Fruit fly (Drosophila melanogaster): ENCODE results near the gene CG13950.

Gene CG13950

dm6 chr2L:856690-857488, 3.1 kb upstream of the CG13950 start (continued):
- TF ChIP-seq chif (GFP tag; optimal IDR thresholded peaks at IDR 0.05): peak; percentile 53 to 79
- TF ChIP-seq CG13775 (GFP tag; optimal IDR thresholded peaks at IDR 0.05): peak; percentile 51
- peak; percentile 50 for TF ChIP-seq CG6683 (GFP tag; optimal IDR thresholded peaks at IDR 0.05)
- TF ChIP-seq gem (tag; optimal IDR thresholded peaks at IDR 0.05): peak; percentile 83
- TF ChIP-seq CG4282 (GFP tag; optimal IDR thresholded peaks at IDR 0.05): no peak
- peak; percentile 66; the same call in 2 of the 3 replicates for TF ChIP-seq sr (GFP tag; IDR thresholded peaks at IDR 0.05)
- no peak for TF ChIP-seq hkb (optimal IDR thresholded peaks at IDR 0.05)
- peak; percentile 90 for TF ChIP-seq hkb (GFP tag; IDR thresholded peaks at IDR 0.05)
- TF ChIP-seq PHDP (tag; optimal IDR thresholded peaks at IDR 0.05): peak; percentile 53
- peak; percentile 53 to 57 for TF ChIP-seq Pdp1 (GFP tag; optimal IDR thresholded peaks at IDR 0.05)
- no peak for TF ChIP-seq CG10431 (GFP tag; optimal IDR thresholded peaks at IDR 0.05)
- no peak for TF ChIP-seq lov (optimal IDR thresholded peaks at IDR 0.05)
- peak; percentile 81 for TF ChIP-seq lov (GFP tag; IDR thresholded peaks at IDR 0.05)
- TF ChIP-seq CG12071 (GFP tag; optimal IDR thresholded peaks at IDR 0.05): peak; percentile 72
- TF ChIP-seq Side (GFP tag; optimal IDR thresholded peaks at IDR 0.05): peak; percentile 64
- TF ChIP-seq wor (GFP tag; IDR thresholded peaks at IDR 0.05): peak; percentile 83
- peak; percentile 87 for TF ChIP-seq lmd (GFP tag; IDR thresholded peaks at IDR 0.05)
- peak; percentile 57; the same call in 1 of the 2 replicates for TF ChIP-seq CG4404 (GFP tag; IDR thresholded peaks at IDR 0.05)
- TF ChIP-seq CG13894 (tag; optimal IDR thresholded peaks at IDR 0.05): no peak
- TF ChIP-seq HLH4C (GFP tag; IDR thresholded peaks at IDR 0.05; ENCODE audit: partially characterized antibody): no peak
- TF ChIP-seq CG1647 (GFP tag; optimal IDR thresholded peaks at IDR 0.05): peak; percentile 45
- peak; percentile 48 for TF ChIP-seq CG34376 (GFP tag; optimal IDR thresholded peaks at IDR 0.05)
- TF ChIP-seq CG2875 (GFP tag; optimal IDR thresholded peaks at IDR 0.05): peak; percentile 83
- no peak for TF ChIP-seq Dll (GFP tag; IDR thresholded peaks at IDR 0.05; ENCODE audit: partially characterized antibody)
- TF ChIP-seq vvl (GFP tag; IDR thresholded peaks at IDR 0.05): peak; percentile 93
- peak; percentile 34 for TF ChIP-seq CG3065 (GFP tag; optimal IDR thresholded peaks at IDR 0.05)
- peak; percentile 74 for TF ChIP-seq H2.0 (GFP tag; IDR thresholded peaks at IDR 0.05)
- TF ChIP-seq CG34422 (GFP tag; IDR thresholded peaks at IDR 0.05): peak; percentile 83
- peak; percentile 83; the same call in 2 of the 3 replicates for TF ChIP-seq CG3726 (GFP tag; IDR thresholded peaks at IDR 0.05)
- TF ChIP-seq insv (GFP tag; optimal IDR thresholded peaks at IDR 0.05): no peak
- TF ChIP-seq CG11695 (GFP tag; IDR thresholded peaks at IDR 0.05): peak; percentile 86
- no peak for TF ChIP-seq CG42726 (GFP tag; IDR thresholded peaks at IDR 0.05; ENCODE audit: partially characterized antibody)
- TF ChIP-seq CG7928 (GFP tag; optimal IDR thresholded peaks at IDR 0.05): no peak
- TF ChIP-seq CG9215 (GFP tag; IDR thresholded peaks at IDR 0.05): 0 out of 2 replicates have a peak, but pooled peaks have one; percentile 54
- no peak for TF ChIP-seq CG2116 (GFP tag; optimal IDR thresholded peaks at IDR 0.05)
- peak; percentile 65 for TF ChIP-seq CG10267 (tag; optimal IDR thresholded peaks at IDR 0.05)
- TF ChIP-seq Hey (tag; optimal IDR thresholded peaks at IDR 0.05): no peak
- TF ChIP-seq CG2678 (tag; optimal IDR thresholded peaks at IDR 0.05): peak; percentile 84
- TF ChIP-seq chn (GFP tag; optimal IDR thresholded peaks at IDR 0.05): peak; percentile 64
- TF ChIP-seq gsb-n (tag; optimal IDR thresholded peaks at IDR 0.05): peak; percentile 81
- no peak for TF ChIP-seq CG7963 (GFP tag; IDR thresholded peaks at IDR 0.05; ENCODE audit: partially characterized antibody)
- no peak for TF ChIP-seq gsb (GFP tag; IDR thresholded peaks at IDR 0.05)
- peak; percentile 71 for TF ChIP-seq CG3407 (GFP tag; optimal IDR thresholded peaks at IDR 0.05)
- TF ChIP-seq ranshi (GFP tag; IDR thresholded peaks at IDR 0.05): peak; percentile 84
- peak; percentile 27; the same call in 1 of the 2 replicates for TF ChIP-seq rib (GFP tag; IDR thresholded peaks at IDR 0.05)
- TF ChIP-seq Deaf1 (tag; optimal IDR thresholded peaks at IDR 0.05): peak; percentile 96
- no peak for TF ChIP-seq Ets97D (GFP tag; optimal IDR thresholded peaks at IDR 0.05)
- peak; percentile 87 for TF ChIP-seq lab (GFP tag; optimal IDR thresholded peaks at IDR 0.05)
- peak; percentile 90 for TF ChIP-seq HLH3B (GFP tag; IDR thresholded peaks at IDR 0.05)

Measured in whole organism, embryonic.